Worm (Caenorhabditis elegans) whole organism, L3 larva: ENCODE results near the gene col-175.

Experiments used
- R02D3.7 ChIP-seq: fragments of 150-350 bp; optimal IDR thresholded peaks from 2 replicates; lab custom pipeline; 2014; ENCODE audit warnings: missing biosample characterization, missing genetic modification characterization
- ZK546.5 ChIP-seq: sonication (generic microtip); optimal IDR thresholded peaks from 2 replicates; lab custom pipeline; 2017; ENCODE audit warnings: missing biosample characterization, missing genetic modification characterization
- ama-1 ChIP-seq: fragments of 150-350 bp; optimal IDR thresholded peaks from 2 replicates; lab custom pipeline; 2018
- ceh-16 ChIP-seq: sonication (generic microtip); optimal IDR thresholded peaks from 2 replicates; lab custom pipeline; 2017; ENCODE audit warnings: missing biosample characterization, missing genetic modification characterization
- ceh-28 ChIP-seq: fragments of 150-350 bp; optimal IDR thresholded peaks from 2 replicates; lab custom pipeline; 2014; ENCODE audit warnings: missing biosample characterization, missing genetic modification reagents, missing genetic modification characterization
- ceh-82 ChIP-seq: fragments of 150-350 bp; optimal IDR thresholded peaks from 2 replicates; lab custom pipeline; 2014; ENCODE audit warnings: missing biosample characterization, missing genetic modification characterization
- ceh-9 ChIP-seq: sonication (generic microtip); optimal IDR thresholded peaks from 2 replicates; lab custom pipeline; 2018; ENCODE audit warnings: missing biosample characterization, missing genetic modification characterization
- daf-12 ChIP-seq: fragments of 150-350 bp; optimal IDR thresholded peaks from 2 replicates; lab custom pipeline; 2014; ENCODE audit warnings: missing biosample characterization, missing genetic modification reagents, missing genetic modification characterization
- egl-27 ChIP-seq: sonication (generic microtip); optimal IDR thresholded peaks from 4 replicates; lab custom pipeline; 2017; ENCODE audit warnings: missing biosample characterization, missing genetic modification reagents, missing genetic modification characterization
- egl-5 ChIP-seq: fragments of 150-350 bp; optimal IDR thresholded peaks from 2 replicates; lab custom pipeline; 2017; ENCODE audit warnings: missing biosample characterization, missing genetic modification reagents, missing genetic modification characterization, inconsistent platforms
- elt-1 ChIP-seq: fragments of 150-350 bp; optimal IDR thresholded peaks from 2 replicates; lab custom pipeline; 2014; ENCODE audit warnings: missing biosample characterization, missing genetic modification characterization
- elt-3 ChIP-seq, 3 experiments: fragments of 150-350 bp in 1 of 3; sonication (generic microtip) in 2 of 3; optimal IDR thresholded peaks; 2 replicates in 2 of 3; 4 replicates in 1 of 3; lab custom pipeline; 2014 to 2017; ENCODE audit warnings: missing biosample characterization in 3 of 3, missing genetic modification characterization in 3 of 3
- eor-1 ChIP-seq, 2 experiments: fragments of 150-350 bp; optimal IDR thresholded peaks; 2 replicates each; lab custom pipeline; 2014 to 2018; ENCODE audit warnings: missing biosample characterization in 2 of 2, missing genetic modification characterization in 2 of 2
- fkh-10 ChIP-seq: sonication (generic microtip); optimal IDR thresholded peaks from 2 replicates; lab custom pipeline; 2017; ENCODE audit warnings: missing biosample characterization, missing genetic modification reagents, missing genetic modification characterization
- fkh-2 ChIP-seq: fragments of 150-350 bp; optimal IDR thresholded peaks from 2 replicates; lab custom pipeline; 2014; ENCODE audit warnings: missing biosample characterization, missing genetic modification reagents, missing genetic modification characterization
- hmg-11 ChIP-seq: sonication (generic microtip); optimal IDR thresholded peaks from 2 replicates; lab custom pipeline; 2016; ENCODE audit warnings: missing genetic modification characterization, missing compliant biosample characterization
- jun-1 ChIP-seq: fragments of 150-350 bp; optimal IDR thresholded peaks from 2 replicates; lab custom pipeline; 2014; ENCODE audit warnings: missing biosample characterization, missing genetic modification reagents, missing genetic modification characterization
- lin-39 ChIP-seq: fragments of 150-350 bp; optimal IDR thresholded peaks from 2 replicates; lab custom pipeline; 2018; ENCODE audit warnings: missing biosample characterization, missing genetic modification reagents, missing genetic modification characterization
- lsy-12 ChIP-seq: sonication (generic microtip); optimal IDR thresholded peaks from 2 replicates; lab custom pipeline; 2016; ENCODE audit warnings: mild to moderate bottlenecking, missing genetic modification characterization, missing compliant biosample characterization
- mdl-1 ChIP-seq: fragments of 150-350 bp; optimal IDR thresholded peaks from 2 replicates; lab custom pipeline; 2014; ENCODE audit warnings: missing biosample characterization, missing genetic modification characterization
- mml-1 ChIP-seq: fragments of 150-350 bp; sonication (generic microtip); optimal IDR thresholded peaks from 3 replicates; lab custom pipeline; 2014; ENCODE audit warnings: missing biosample characterization, missing genetic modification characterization
- nfya-1 ChIP-seq: sonication (generic microtip); optimal IDR thresholded peaks from 2 replicates; lab custom pipeline; 2017; ENCODE audit warnings: missing genetic modification characterization, mild to moderate bottlenecking, missing compliant biosample characterization, antibody characterized with exemption, moderate library complexity; ENCODE audit not compliant: insufficient read depth
- nhr-11 ChIP-seq: fragments of 150-350 bp; optimal IDR thresholded peaks from 2 replicates; lab custom pipeline; 2014; ENCODE audit warnings: missing biosample characterization, missing genetic modification characterization
- nhr-23 ChIP-seq: fragments of 150-350 bp; optimal IDR thresholded peaks from 2 replicates; lab custom pipeline; 2014; ENCODE audit warnings: missing biosample characterization, missing genetic modification reagents, missing genetic modification characterization
- nhr-237 ChIP-seq: fragments of 150-350 bp; optimal IDR thresholded peaks from 2 replicates; lab custom pipeline; 2014; ENCODE audit warnings: missing biosample characterization, missing genetic modification characterization
- nhr-28 ChIP-seq: fragments of 150-350 bp; optimal IDR thresholded peaks from 2 replicates; lab custom pipeline; 2014; ENCODE audit warnings: missing biosample characterization, missing genetic modification characterization
- nhr-43 ChIP-seq: sonication (generic microtip); optimal IDR thresholded peaks from 2 replicates; lab custom pipeline; 2016; ENCODE audit warnings: mild to moderate bottlenecking, missing genetic modification characterization, missing compliant biosample characterization; ENCODE audit not compliant: poor library complexity, severe bottlenecking
- nhr-67 ChIP-seq: fragments of 150-350 bp; optimal IDR thresholded peaks from 2 replicates; lab custom pipeline; 2014; ENCODE audit warnings: missing biosample characterization, missing genetic modification characterization
- nhr-76 ChIP-seq: fragments of 150-350 bp; sonication (generic microtip); optimal IDR thresholded peaks from 5 replicates; lab custom pipeline; 2014; ENCODE audit warnings: missing biosample characterization, missing genetic modification characterization
- nhr-77 ChIP-seq: fragments of 150-350 bp; optimal IDR thresholded peaks from 2 replicates; lab custom pipeline; 2014; ENCODE audit warnings: missing biosample characterization, missing genetic modification characterization
- pha-4 ChIP-seq: fragments of 150-350 bp; optimal IDR thresholded peaks from 2 replicates; lab custom pipeline; 2014; ENCODE audit warnings: missing biosample characterization, missing genetic modification reagents, missing genetic modification characterization
- pqm-1 ChIP-seq: fragments of 150-350 bp; optimal IDR thresholded peaks from 2 replicates; lab custom pipeline; 2017; ENCODE audit warnings: missing biosample characterization, missing genetic modification characterization, inconsistent platforms
- sea-2 ChIP-seq: fragments of 150-350 bp; sonication (generic microtip); optimal IDR thresholded peaks from 4 replicates; lab custom pipeline; 2014; ENCODE audit warnings: missing biosample characterization, missing genetic modification reagents, missing genetic modification characterization
- skn-1 ChIP-seq: fragments of 150-350 bp; optimal IDR thresholded peaks from 2 replicates; lab custom pipeline; 2014; ENCODE audit warnings: missing biosample characterization, missing genetic modification characterization
- snpc-4 ChIP-seq: fragments of 150-350 bp; optimal IDR thresholded peaks from 2 replicates; lab custom pipeline; 2014; ENCODE audit warnings: missing biosample characterization, missing genetic modification characterization
- tbx-2 ChIP-seq: sonication (generic microtip); optimal IDR thresholded peaks from 2 replicates; lab custom pipeline; 2016; ENCODE audit warnings: mild to moderate bottlenecking, missing genetic modification characterization, missing compliant biosample characterization
- unc-39 ChIP-seq: sonication (generic microtip); optimal IDR thresholded peaks from 4 replicates; lab custom pipeline; 2017; ENCODE audit warnings: missing biosample characterization, missing genetic modification characterization
- unc-62 ChIP-seq: fragments of 150-350 bp; sonication (generic microtip); optimal IDR thresholded peaks from 4 replicates; lab custom pipeline; 2014; ENCODE audit warnings: missing biosample characterization, missing genetic modification reagents, missing genetic modification characterization
- zag-1 ChIP-seq: fragments of 150-350 bp; optimal IDR thresholded peaks from 2 replicates; lab custom pipeline; 2014; ENCODE audit warnings: missing biosample characterization, missing genetic modification characterization
- ztf-11 ChIP-seq: fragments of 150-350 bp; optimal IDR thresholded peaks from 2 replicates; lab custom pipeline; 2014; ENCODE audit warnings: missing biosample characterization, missing genetic modification characterization
- ztf-4 ChIP-seq: fragments of 150-350 bp; optimal IDR thresholded peaks from 2 replicates; lab custom pipeline; 2014; ENCODE audit warnings: missing biosample characterization, missing genetic modification characterization

The col-175 gene

DNA sequence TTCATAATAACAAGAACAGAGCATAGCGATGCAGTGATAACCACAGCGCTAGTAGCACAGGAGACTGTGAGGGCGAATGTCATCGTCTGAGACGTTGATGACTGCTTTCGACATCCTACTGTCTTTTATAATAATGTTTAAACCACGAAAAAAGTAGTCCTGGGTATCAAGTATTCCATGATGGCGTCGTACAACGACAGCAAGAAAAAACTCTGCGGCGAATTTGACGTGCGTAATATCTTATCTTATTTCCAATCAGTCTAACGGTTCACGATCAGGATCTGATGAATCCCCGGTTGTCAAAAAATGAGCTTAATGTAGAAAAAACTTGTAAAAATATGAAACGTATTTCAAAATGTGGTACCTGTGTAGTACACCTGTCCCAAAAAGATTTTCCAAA, at the start of gene col-175:
col-175 (minus strand) TSS at position 101 of the 400 bp plus-strand sequence.
- TF ChIP-seq tbx-2 (tag; lab: Kevin White, UChicago) (no peak), ceh-9 (no peak), ceh-16 (tag; lab: Kevin White, UChicago) (no peak), ceh-28 (tag; lab: Kevin White, UChicago) (no peak), ZK546.5 (tag; lab: Kevin White, UChicago) (no peak), pqm-1 (tag; lab: Kevin White, UChicago) (no peak), mdl-1 (tag; lab: Kevin White, UChicago) (no peak), lin-39 (no peak), egl-5 (tag; lab: Kevin White, UChicago) (no peak)

DNA sequence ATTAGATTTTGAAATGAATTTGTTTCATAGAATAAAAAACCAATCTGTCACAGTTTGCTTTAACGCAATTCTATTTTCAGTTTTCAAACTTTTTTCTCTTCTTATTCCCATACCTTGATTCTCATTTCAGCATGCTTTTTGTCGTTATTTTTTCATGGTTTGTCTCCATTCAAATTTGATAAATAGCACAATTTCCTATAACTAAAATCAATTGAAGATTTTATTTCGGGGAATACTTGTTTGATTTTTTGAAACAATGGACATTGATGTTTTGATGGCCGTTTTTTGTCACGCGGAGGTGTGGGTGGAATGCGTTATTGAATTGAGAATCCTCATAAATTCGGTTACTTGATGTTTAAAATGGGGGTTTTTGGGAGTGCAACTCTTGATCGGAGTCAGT, 48.6 kb upstream of the col-175 start, which contains the start of gene B0416.11:
B0416.11 (minus strand) TSS at position 101 of the 400 bp plus-strand sequence.
- TF ChIP-seq ceh-28 (tag; lab: Kevin White, UChicago): no peak
- TF ChIP-seq pqm-1 (tag; lab: Kevin White, UChicago): no peak

DNA sequence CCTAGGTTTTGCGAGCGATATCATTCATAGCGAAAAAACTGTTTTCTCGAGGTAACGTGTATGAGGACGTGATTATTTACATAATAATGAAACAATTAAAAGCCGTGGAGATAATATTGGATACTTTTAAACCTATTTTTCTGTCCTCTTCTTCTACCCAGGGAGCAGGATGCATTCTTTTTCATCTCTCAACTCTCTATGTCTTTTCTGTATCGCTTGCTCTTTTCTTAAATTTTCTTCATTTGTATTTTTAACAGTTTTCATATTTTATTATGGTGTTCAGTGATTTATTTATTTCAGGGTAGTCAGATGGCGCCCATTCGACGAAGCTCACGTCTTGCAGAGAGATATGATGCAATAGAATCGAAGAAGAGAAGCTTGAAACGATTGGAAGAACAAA, 44.2 kb upstream of the col-175 start, which contains the start of gene B0416.4:
B0416.4 (plus strand) TSS at position 301 of the 400 bp plus-strand sequence.
- TF ChIP-seq unc-62 (GFP tag; lab: Kevin White, UChicago): no peak
- TF ChIP-seq eor-1 (tag; optimal IDR thresholded peaks at IDR 0.05; lab: Kevin White, UChicago): no peak
- TF ChIP-seq ztf-4 (tag; lab: Kevin White, UChicago): no peak
- no peak for TF ChIP-seq jun-1 (tag; lab: Kevin White, UChicago)
- TF ChIP-seq egl-5 (tag; lab: Kevin White, UChicago): no peak
- TF ChIP-seq nhr-23: no peak
- no peak for TF ChIP-seq ceh-82 (tag; lab: Kevin White, UChicago)
- no peak for TF ChIP-seq snpc-4 (tag; lab: Kevin White, UChicago)
- TF ChIP-seq lsy-12: no peak
- TF ChIP-seq nfya-1 (tag; lab: Kevin White, UChicago): no peak
- TF ChIP-seq mdl-1 (tag; lab: Kevin White, UChicago): no peak
- no peak for TF ChIP-seq nhr-43 (tag; lab: Kevin White, UChicago)
- no peak for TF ChIP-seq ZK546.5 (tag; lab: Kevin White, UChicago)
- TF ChIP-seq R02D3.7: no peak
- no peak for TF ChIP-seq hmg-11 (tag; lab: Kevin White, UChicago)
- TF ChIP-seq fkh-2 (tag; lab: Kevin White, UChicago): no peak
- no peak for TF ChIP-seq mml-1 (tag; lab: Kevin White, UChicago)
- TF ChIP-seq nhr-11: no peak
- TF ChIP-seq nhr-77 (tag; lab: Kevin White, UChicago): no peak

DNA sequence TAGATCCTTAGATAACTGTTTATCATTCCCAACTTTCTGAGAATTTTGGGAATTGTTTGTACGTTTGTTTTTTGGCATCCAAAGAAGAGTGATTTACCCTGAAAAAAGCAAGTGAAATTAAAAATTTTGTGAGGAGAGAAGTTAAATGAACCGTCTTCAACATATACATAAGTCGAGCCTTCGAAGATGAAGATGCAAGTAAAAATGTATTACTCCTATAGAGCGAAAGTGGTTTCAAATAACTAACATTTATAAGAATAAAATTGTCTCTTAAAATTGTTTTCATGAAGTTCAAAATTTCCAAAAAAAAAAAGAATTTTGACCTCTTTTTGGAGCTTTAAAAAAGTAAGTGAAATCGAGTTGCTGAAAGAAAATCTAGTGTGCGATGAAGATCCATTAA, 40.2 kb upstream of the col-175 start, which contains the start of gene B0416.10:
B0416.10 (minus strand) TSS at position 101 of the 400 bp plus-strand sequence.
- TF ChIP-seq zag-1 (tag; lab: Kevin White, UChicago): no peak
- TF ChIP-seq nhr-67: no peak
- no peak for TF ChIP-seq hmg-11 (tag; lab: Kevin White, UChicago)
- no peak for TF ChIP-seq ceh-82 (tag; lab: Kevin White, UChicago)

DNA sequence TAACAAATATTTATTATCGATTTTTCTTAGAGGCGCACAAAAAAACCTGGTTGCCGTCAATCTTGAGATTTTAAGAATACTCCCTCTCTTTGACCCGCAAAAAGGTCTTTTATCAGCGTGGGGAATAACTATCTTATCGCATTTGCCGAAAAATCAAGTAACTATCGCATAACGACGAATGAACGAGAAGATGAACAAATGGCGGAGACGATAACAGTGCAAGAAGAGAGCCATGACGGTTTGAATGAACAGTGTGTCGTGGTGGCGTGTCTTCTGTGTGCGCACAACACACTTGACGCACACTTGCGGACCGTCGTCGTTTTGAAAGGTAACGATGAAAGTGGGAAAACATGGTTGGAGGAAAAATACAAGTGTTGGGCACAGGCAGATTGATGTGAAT, 37.5 kb upstream of the col-175 start:
- TF ChIP-seq ceh-28 (tag; lab: Kevin White, UChicago) (peak; percentile 17), ceh-16 (tag; lab: Kevin White, UChicago) (no peak), zag-1 (tag; lab: Kevin White, UChicago) (no peak), nhr-76 (tag; lab: Kevin White, UChicago) (no peak), egl-27 (no peak), ceh-82 (tag; lab: Kevin White, UChicago) (no peak), elt-3 (tag; optimal IDR thresholded peaks at IDR 0.05; lab: Kevin White, UChicago) (peak in 1 of 3 experiments; percentile 51), elt-1 (tag; lab: Kevin White, UChicago) (no peak), nfya-1 (tag; lab: Kevin White, UChicago) (no peak), hmg-11 (tag; lab: Kevin White, UChicago) (peak; percentile 33), pqm-1 (tag; lab: Kevin White, UChicago) (peak; percentile 78), nhr-28 (tag; lab: Kevin White, UChicago) (no peak), unc-62 (GFP tag; lab: Kevin White, UChicago) (no peak), lin-39 (no peak), ztf-11 (no peak), ZK546.5 (tag; lab: Kevin White, UChicago) (no peak), eor-1 (tag; optimal IDR thresholded peaks at IDR 0.05; lab: Kevin White, UChicago) (no peak), nhr-43 (tag; lab: Kevin White, UChicago) (peak; percentile 12), nhr-77 (tag; lab: Kevin White, UChicago) (no peak), sea-2 (GFP tag; lab: Kevin White, UChicago) (no peak), skn-1 (tag; lab: Kevin White, UChicago) (no peak), fkh-10 (GFP tag; lab: Kevin White, UChicago) (no peak), pha-4 (tag; lab: Kevin White, UChicago) (peak; percentile 48), fkh-2 (tag; lab: Kevin White, UChicago) (no peak), ama-1 (no peak), unc-39 (no peak), snpc-4 (tag; lab: Kevin White, UChicago) (no peak), nhr-67 (no peak), mml-1 (tag; lab: Kevin White, UChicago) (no peak), nhr-237 (tag; lab: Kevin White, UChicago) (no peak), tbx-2 (tag; lab: Kevin White, UChicago) (no peak), nhr-23 (no peak), lsy-12 (no peak), daf-12 (tag; lab: Kevin White, UChicago) (no peak)
